Worm (Caenorhabditis elegans) whole organism, late embryonic: Measurements from ENCODE around the gene C10B5.3.

Experiments used
- F13H6.1 ChIP-seq: sonication (generic microtip); optimal IDR thresholded peaks from 2 replicates; lab custom pipeline; 2016; ENCODE audit warnings: missing genetic modification characterization, missing compliant biosample characterization
- K02D7.2 ChIP-seq: sonication (generic microtip); optimal IDR thresholded peaks from 2 replicates; lab custom pipeline; 2017; ENCODE audit warnings: mild to moderate bottlenecking, missing genetic modification characterization, missing compliant biosample characterization
- ama-1 ChIP-seq: fragments of 150-350 bp; optimal IDR thresholded peaks from 2 replicates; lab custom pipeline; 2014
- ceh-18 ChIP-seq: sonication (generic microtip); optimal IDR thresholded peaks from 2 replicates; lab custom pipeline; 2016; ENCODE audit warnings: missing genetic modification characterization, missing compliant biosample characterization
- ceh-9 ChIP-seq: sonication (generic microtip); optimal IDR thresholded peaks from 2 replicates; lab custom pipeline; 2016; ENCODE audit warnings: mild to moderate bottlenecking, missing genetic modification characterization, inconsistent platforms, missing compliant biosample characterization
- dve-1 ChIP-seq: sonication (generic microtip); optimal IDR thresholded peaks from 2 replicates; lab custom pipeline; 2017; ENCODE audit warnings: antibody characterized with exemption, mild to moderate bottlenecking, missing genetic modification characterization, missing compliant biosample characterization
- fkh-10 ChIP-seq: fragments of 150-350 bp; optimal IDR thresholded peaks from 2 replicates; lab custom pipeline; 2014; ENCODE audit warnings: missing biosample characterization, missing genetic modification reagents, missing genetic modification characterization
- lim-6 ChIP-seq: sonication (generic microtip); optimal IDR thresholded peaks from 2 replicates; lab custom pipeline; 2016; ENCODE audit warnings: missing genetic modification characterization, missing compliant biosample characterization
- lin-11 ChIP-seq: fragments of 200-800 bp; sonication (Bioruptor generic); optimal IDR thresholded peaks from 2 replicates; lab custom pipeline; 2018; ENCODE audit warnings: mild to moderate bottlenecking, missing genetic modification characterization, missing compliant biosample characterization
- odd-2 ChIP-seq: sonication (generic microtip); optimal IDR thresholded peaks from 2 replicates; lab custom pipeline; 2017; ENCODE audit warnings: antibody characterized with exemption, mild to moderate bottlenecking, missing genetic modification characterization, missing compliant biosample characterization
- pha-4 ChIP-seq: fragments of 150-350 bp; optimal IDR thresholded peaks from 2 replicates; lab custom pipeline; 2018; ENCODE audit warnings: missing biosample characterization, missing genetic modification reagents, missing genetic modification characterization
- pqm-1 ChIP-seq: sonication (generic microtip); optimal IDR thresholded peaks from 2 replicates; lab custom pipeline; 2016; ENCODE audit warnings: missing genetic modification characterization, missing compliant biosample characterization

DNA sequence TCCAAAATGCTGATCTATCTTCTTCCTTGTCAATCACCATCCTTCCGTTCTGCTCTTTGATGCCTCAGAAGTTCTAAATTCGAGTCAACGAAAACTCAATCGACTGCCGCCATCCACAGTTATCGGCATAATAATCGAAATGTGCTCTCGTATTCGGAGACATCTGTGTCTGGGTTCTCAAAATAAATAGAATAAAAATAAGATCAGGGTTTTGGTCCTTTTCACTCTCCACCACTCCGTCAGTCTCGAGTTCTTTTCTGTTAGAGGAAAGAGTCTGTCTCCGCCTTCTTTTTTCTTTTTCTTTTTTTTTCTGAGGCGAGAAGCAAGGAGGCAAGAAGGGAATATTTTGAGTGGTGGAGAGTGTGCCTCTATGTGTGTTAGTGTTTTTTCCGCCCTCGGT lies 35.8 kb upstream of the C10B5.3 start, which contains the start of gene F41E6.17:
- TF ChIP-seq lin-11 (tag; lab: Kevin White, UChicago): no peak
- TF ChIP-seq pha-4 (tag; lab: Kevin White, UChicago): no peak
- TF ChIP-seq ama-1 (lab: Kevin White, UChicago): no peak
- TF ChIP-seq F13H6.1 (tag; lab: Kevin White, UChicago): no peak
- no peak for TF ChIP-seq odd-2 (tag; lab: Kevin White, UChicago)
- no peak for TF ChIP-seq lim-6
- no peak for TF ChIP-seq pqm-1 (tag; lab: Kevin White, UChicago)
- no peak for TF ChIP-seq fkh-10 (GFP tag; lab: Kevin White, UChicago)
- TF ChIP-seq dve-1: no peak
- no peak for TF ChIP-seq ceh-18
- no peak for TF ChIP-seq K02D7.2 (tag; lab: Kevin White, UChicago)
- TF ChIP-seq ceh-9 (tag; lab: Kevin White, UChicago): no peak
